Worm (Caenorhabditis elegans): Measurements from ENCODE around the gene B0281.5.

DNA sequence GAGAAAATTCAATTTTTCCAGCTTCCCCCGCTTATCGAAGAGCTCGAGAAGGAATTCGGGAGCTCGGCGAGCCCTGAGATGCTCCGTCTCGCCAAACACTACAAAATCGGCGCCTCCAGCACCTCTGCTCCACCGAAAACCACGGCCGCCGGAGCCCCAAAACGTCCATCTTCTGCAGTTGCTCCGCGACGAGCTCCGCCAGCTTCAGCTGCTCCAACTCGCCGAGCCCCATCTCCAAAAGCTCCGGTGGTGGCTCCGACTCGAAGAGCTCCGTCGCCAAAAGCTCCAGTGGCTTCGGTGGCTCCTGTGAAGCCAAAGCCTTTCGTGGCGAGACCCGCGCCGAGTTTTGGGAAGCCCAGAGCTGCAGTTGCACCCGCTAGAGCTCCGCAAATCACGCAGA, 49.1 kb downstream of the B0281.5 start:
- no peak for TF ChIP-seq mep-1 (tag; optimal IDR thresholded peaks at IDR 0.05)
- TF ChIP-seq F49E8.2 (tag; optimal IDR thresholded peaks at IDR 0.05; ENCODE audit: borderline replicate concordance), result no peak
- no peak for TF ChIP-seq dve-1 (tag; optimal IDR thresholded peaks at IDR 0.05; ENCODE audit: insufficient read depth)
- TF ChIP-seq unc-62 (GFP tag; optimal IDR thresholded peaks at IDR 0.05 in 1 of 2), result no peak
- no peak for TF ChIP-seq unc-62 (tag; optimal IDR thresholded peaks at IDR 0.05)
- TF ChIP-seq pqm-1 (tag; optimal IDR thresholded peaks at IDR 0.05), result no peak
- TF ChIP-seq ceh-82 (tag; optimal IDR thresholded peaks at IDR 0.05), result no peak
- no peak for TF ChIP-seq fkh-10 (GFP tag; optimal IDR thresholded peaks at IDR 0.05)
- no peak for TF ChIP-seq sdz-12 (GFP tag; optimal IDR thresholded peaks at IDR 0.05)
- no peak for TF ChIP-seq nhr-28 (tag; optimal IDR thresholded peaks at IDR 0.05)
- no peak for TF ChIP-seq nhr-11 (tag; optimal IDR thresholded peaks at IDR 0.05)
- TF ChIP-seq zip-11 (GFP tag; IDR thresholded peaks at IDR 0.05), result no peak
- TF ChIP-seq hlh-30 (tag; optimal IDR thresholded peaks at IDR 0.05; ENCODE audit: insufficient read depth), result no peak

All from whole organism, L4 larva.